Worm (Caenorhabditis elegans) whole organism, L4/young adult: ENCODE results near the gene F20G2.5.

Experiments
- W03F9.2 ChIP-seq: fragments of 150-350 bp; optimal IDR thresholded peaks from 2 replicates; lab custom pipeline; 2014; ENCODE audit warnings: missing biosample characterization, missing genetic modification characterization
- dao-5 ChIP-seq: sonication (generic microtip); optimal IDR thresholded peaks from 2 replicates; lab custom pipeline; 2016; ENCODE audit warnings: missing genotype, missing genetic modification characterization, moderate library complexity, missing compliant biosample characterization
- him-1 ChIP-seq: sonication (generic microtip); optimal IDR thresholded peaks from 2 replicates; lab custom pipeline; 2016; ENCODE audit warnings: missing genotype, missing genetic modification reagents, missing genetic modification characterization, missing compliant biosample characterization

DNA sequence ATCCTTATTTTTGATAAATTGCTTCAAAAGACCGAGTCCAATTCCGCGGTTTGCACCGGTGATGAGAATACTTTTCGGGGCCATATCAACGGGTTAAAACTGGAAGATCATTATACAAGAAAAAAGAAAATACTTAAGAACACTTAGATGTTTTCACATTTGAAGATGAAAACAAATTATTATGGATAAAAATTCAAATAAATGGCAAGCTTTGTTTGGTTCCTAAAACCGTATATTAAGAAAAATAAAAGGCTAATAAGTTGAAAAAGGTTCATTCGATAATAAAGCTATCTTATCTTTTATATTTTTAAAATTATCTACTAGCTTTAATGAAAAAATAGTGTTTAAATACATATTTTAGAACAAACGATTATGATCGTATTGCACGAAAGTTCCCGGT is 17.8 kb upstream of the F20G2.5 start, which contains the start of gene F20G2.1:
- TF ChIP-seq him-1 (tag; lab: Kevin White, UChicago) (no peak), W03F9.2 (tag; lab: Kevin White, UChicago) (no peak), dao-5 (no peak)
